Worm (Caenorhabditis elegans): ENCODE data around the gene peli-1.

Gene peli-1

DNA sequence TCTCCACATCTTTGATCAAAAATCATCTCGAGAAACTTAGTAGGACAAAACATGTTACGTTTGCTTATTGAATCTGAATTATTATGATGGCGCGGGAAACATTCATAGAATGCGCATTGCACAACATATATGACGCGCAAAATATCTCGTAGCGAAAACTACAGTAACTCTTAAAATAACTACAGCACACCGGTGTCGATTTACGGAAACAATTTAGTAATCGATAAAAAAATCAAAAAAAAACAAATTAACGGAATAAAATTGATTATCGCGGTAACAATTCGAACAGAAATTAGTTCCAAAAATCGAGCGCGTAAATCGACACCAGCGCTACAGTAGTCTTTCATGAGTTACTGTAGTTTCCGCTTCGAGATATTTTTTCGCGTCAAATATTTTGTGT, 16.5 kb downstream of the peli-1 start:
- TF ChIP-seq nhr-76 (tag; optimal IDR thresholded peaks at IDR 0.05), result no peak

DNA sequence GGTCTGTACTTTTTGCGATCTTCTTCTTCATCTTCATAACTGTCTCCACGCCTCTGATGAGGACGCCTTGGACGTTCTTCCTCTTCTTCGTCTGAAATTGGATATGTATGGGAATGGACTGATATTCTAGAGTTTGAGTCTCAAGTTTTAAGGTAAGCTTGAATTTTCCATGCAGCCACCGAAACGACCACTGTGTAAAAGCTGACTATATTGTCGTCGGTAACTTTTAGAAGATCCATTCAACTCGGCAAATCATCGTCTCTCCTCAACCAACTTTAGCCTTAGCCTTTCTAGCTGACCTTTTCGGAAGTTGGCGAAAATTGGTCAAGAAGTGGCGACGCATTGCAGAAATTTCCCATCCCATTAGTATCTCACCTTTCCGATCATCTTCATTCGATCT, 18.8 kb downstream of the peli-1 start:
- TF ChIP-seq ceh-63 (GFP tag; optimal IDR thresholded peaks at IDR 0.05), result no peak
- no peak for TF ChIP-seq lin-15B (tag; optimal IDR thresholded peaks at IDR 0.05)

DNA sequence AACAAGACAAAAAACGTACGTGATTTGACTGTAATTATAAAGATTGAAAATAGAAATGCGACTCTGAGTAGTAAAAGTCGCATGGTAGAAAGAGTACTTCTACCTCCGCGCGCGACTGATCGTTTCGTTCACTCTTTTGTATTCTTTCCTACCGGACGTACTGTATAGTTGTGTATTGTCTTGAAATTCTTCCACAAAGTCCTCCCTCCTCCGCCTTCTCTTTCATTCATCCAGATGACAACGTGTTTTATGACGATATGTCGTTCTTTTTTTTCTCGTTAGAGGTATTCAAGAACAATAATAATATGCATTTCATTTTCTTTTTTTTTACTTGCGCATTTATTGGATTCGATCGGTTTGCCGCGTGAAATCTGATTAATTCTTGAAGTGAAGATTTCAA, 20.9 kb downstream of the peli-1 start, which contains the start of gene K09H11.4:
Gene K09H11.4 (minus strand): TSS at position 101 of the 400 bp plus-strand sequence.
- TF ChIP-seq skn-1 (tag; optimal IDR thresholded peaks at IDR 0.05) (no peak), ceh-82 (tag; optimal IDR thresholded peaks at IDR 0.05) (no peak), pqm-1 (tag; optimal IDR thresholded peaks at IDR 0.05) (no peak), alr-1 (tag; optimal IDR thresholded peaks at IDR 0.05; ENCODE audit: borderline replicate concordance) (no peak), blmp-1 (tag; optimal IDR thresholded peaks at IDR 0.05) (no peak), nhr-28 (tag; optimal IDR thresholded peaks at IDR 0.05) (no peak), snu-23 (GFP tag; optimal IDR thresholded peaks at IDR 0.05) (no peak), jun-1 (tag; optimal IDR thresholded peaks at IDR 0.05) (no peak), pag-3 (tag; optimal IDR thresholded peaks at IDR 0.05; ENCODE audit: borderline replicate concordance, insufficient read depth) (no peak), nhr-19 (GFP tag; conservative IDR thresholded peaks at IDR 0.05) (no peak), hlh-4 (tag; optimal IDR thresholded peaks at IDR 0.05) (no peak), lir-3 (tag; optimal IDR thresholded peaks at IDR 0.05; ENCODE audit: poor library complexity) (no peak)

- no peak for TF ChIP-seq nhr-47 (tag; optimal IDR thresholded peaks at IDR 0.05)
- TF ChIP-seq mep-1 (tag; optimal IDR thresholded peaks at IDR 0.05), result no peak
- TF ChIP-seq skn-1 (tag; optimal IDR thresholded peaks at IDR 0.05), result no peak
- no peak for TF ChIP-seq pqm-1 (tag; optimal IDR thresholded peaks at IDR 0.05)
- no peak for TF ChIP-seq lin-15B (tag; optimal IDR thresholded peaks at IDR 0.05)
- no peak for TF ChIP-seq nhr-77 (tag; optimal IDR thresholded peaks at IDR 0.05)
- no peak for TF ChIP-seq nhr-28 (tag; optimal IDR thresholded peaks at IDR 0.05)
- no peak for TF ChIP-seq fkh-4 (tag; optimal IDR thresholded peaks at IDR 0.05; ENCODE audit: borderline replicate concordance)
- no peak for TF ChIP-seq jun-1 (tag; optimal IDR thresholded peaks at IDR 0.05)
- TF ChIP-seq lin-14 (GFP tag; optimal IDR thresholded peaks at IDR 0.05), result no peak
- TF ChIP-seq ceh-88 (GFP tag; IDR thresholded peaks at IDR 0.05), result no peak
- TF ChIP-seq hlh-4 (tag; optimal IDR thresholded peaks at IDR 0.05), result no peak
- no peak for TF ChIP-seq nhr-12 (tag; optimal IDR thresholded peaks at IDR 0.05)
- no peak for TF ChIP-seq rnt-1 (tag; optimal IDR thresholded peaks at IDR 0.05)
- no peak for TF ChIP-seq F16B12.6 (tag; optimal IDR thresholded peaks at IDR 0.05)
- TF ChIP-seq nhr-237 (tag; optimal IDR thresholded peaks at IDR 0.05), result no peak
- no peak for TF ChIP-seq isw-1 (GFP tag; IDR thresholded peaks at IDR 0.05)
- no peak for TF ChIP-seq pax-3 (tag; optimal IDR thresholded peaks at IDR 0.05)
- no peak for TF ChIP-seq grh-1 (GFP tag; IDR thresholded peaks at IDR 0.05)
- no peak for TF ChIP-seq fkh-8 (tag; optimal IDR thresholded peaks at IDR 0.05)
Measured at ce11 chrV:5730783-5731182, 25.2 kb downstream of the peli-1 start, which contains the start of gene K09H11.15. Gene K09H11.15 (minus strand): TSS chrV:5730883.

DNA sequence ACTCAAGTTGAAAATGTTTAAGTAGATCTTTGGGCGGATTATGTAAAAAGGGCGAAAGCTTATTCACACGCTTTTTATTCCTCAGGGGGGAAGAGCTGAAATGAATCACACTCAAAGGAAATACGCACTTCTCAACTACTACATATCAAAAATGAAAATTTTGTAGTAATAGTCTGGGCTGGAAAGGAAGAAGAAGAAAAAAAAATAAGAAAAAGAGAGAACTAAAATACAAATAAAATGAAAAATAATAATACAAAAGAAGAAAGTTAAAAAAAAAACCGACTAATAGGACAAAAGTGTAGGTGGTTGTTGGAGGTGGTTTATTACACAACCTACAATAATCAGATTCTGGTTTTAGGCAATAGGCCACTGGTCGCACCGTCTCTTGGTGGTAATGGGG, 30.5 kb downstream of the peli-1 start, which contains the start of gene K09H11.6:
Gene K09H11.6 (minus strand): TSS at position 101 of the 400 bp plus-strand sequence.
- TF ChIP-seq mab-9 (GFP tag; IDR thresholded peaks at IDR 0.05), result no peak
- no peak for TF ChIP-seq lin-14 (GFP tag; optimal IDR thresholded peaks at IDR 0.05)

- peak; percentile 51 for TF ChIP-seq fkh-8 (tag; optimal IDR thresholded peaks at IDR 0.05)
- TF ChIP-seq dsc-1 (tag; optimal IDR thresholded peaks at IDR 0.05), result peak; percentile 85
- TF ChIP-seq nhr-47 (tag; optimal IDR thresholded peaks at IDR 0.05), result peak; percentile 7
- TF ChIP-seq skn-1 (tag; optimal IDR thresholded peaks at IDR 0.05), result no peak
- peak; percentile 29 for TF ChIP-seq pax-3 (tag; optimal IDR thresholded peaks at IDR 0.05)
- TF ChIP-seq Y116A8C.19 (tag; optimal IDR thresholded peaks at IDR 0.05; ENCODE audit: borderline replicate concordance), result no peak
- TF ChIP-seq ceh-88 (GFP tag; IDR thresholded peaks at IDR 0.05), result no peak
- peak; percentile 35 for TF ChIP-seq sox-4 (tag; optimal IDR thresholded peaks at IDR 0.05)
- TF ChIP-seq nhr-71 (tag; optimal IDR thresholded peaks at IDR 0.05), result peak; percentile 34
- TF ChIP-seq efl-1 (optimal IDR thresholded peaks at IDR 0.05), result no peak
- peak in 1 of 2 experiments; percentile 87 for TF ChIP-seq efl-1 (GFP tag; optimal IDR thresholded peaks at IDR 0.05 in 1 of 2)
Measured at ce11 chrV:5739438-5739837, 33.8 kb downstream of the peli-1 start.
